Worm (Caenorhabditis elegans) whole organism, L3 larva: Measurements from ENCODE around the gene rabr-1.

Experiments used
- ZK546.5 ChIP-seq: sonication (generic microtip); optimal IDR thresholded peaks from 2 replicates; lab custom pipeline; 2017; ENCODE audit warnings: missing biosample characterization, missing genetic modification characterization
- ceh-82 ChIP-seq: fragments of 150-350 bp; optimal IDR thresholded peaks from 2 replicates; lab custom pipeline; 2014; ENCODE audit warnings: missing biosample characterization, missing genetic modification characterization
- fkh-10 ChIP-seq: sonication (generic microtip); optimal IDR thresholded peaks from 2 replicates; lab custom pipeline; 2017; ENCODE audit warnings: missing biosample characterization, missing genetic modification reagents, missing genetic modification characterization
- fos-1 ChIP-seq: fragments of 150-350 bp; optimal IDR thresholded peaks from 2 replicates; lab custom pipeline; 2014; ENCODE audit warnings: missing biosample characterization, missing genetic modification characterization
- lin-39 ChIP-seq: fragments of 150-350 bp; optimal IDR thresholded peaks from 2 replicates; lab custom pipeline; 2018; ENCODE audit warnings: missing biosample characterization, missing genetic modification reagents, missing genetic modification characterization
- nhr-11 ChIP-seq: fragments of 150-350 bp; optimal IDR thresholded peaks from 2 replicates; lab custom pipeline; 2014; ENCODE audit warnings: missing biosample characterization, missing genetic modification characterization
- nhr-12 ChIP-seq: fragments of 150-350 bp; optimal IDR thresholded peaks from 2 replicates; lab custom pipeline; 2014; ENCODE audit warnings: missing biosample characterization, missing genetic modification characterization
- nhr-25 ChIP-seq: sonication (generic microtip); optimal IDR thresholded peaks from 2 replicates; lab custom pipeline; 2017; ENCODE audit warnings: missing biosample characterization, missing genetic modification characterization
- nhr-28 ChIP-seq: fragments of 150-350 bp; optimal IDR thresholded peaks from 2 replicates; lab custom pipeline; 2014; ENCODE audit warnings: missing biosample characterization, missing genetic modification characterization
- pha-4 ChIP-seq: fragments of 150-350 bp; optimal IDR thresholded peaks from 2 replicates; lab custom pipeline; 2014; ENCODE audit warnings: missing biosample characterization, missing genetic modification reagents, missing genetic modification characterization
- sea-2 ChIP-seq: fragments of 150-350 bp; sonication (generic microtip); optimal IDR thresholded peaks from 4 replicates; lab custom pipeline; 2014; ENCODE audit warnings: missing biosample characterization, missing genetic modification reagents, missing genetic modification characterization
- snpc-4 ChIP-seq: fragments of 150-350 bp; optimal IDR thresholded peaks from 2 replicates; lab custom pipeline; 2014; ENCODE audit warnings: missing biosample characterization, missing genetic modification characterization
- ztf-4 ChIP-seq: fragments of 150-350 bp; optimal IDR thresholded peaks from 2 replicates; lab custom pipeline; 2014; ENCODE audit warnings: missing biosample characterization, missing genetic modification characterization

ce11 chrX:2541003-2541521 lies 45.1 kb downstream of the rabr-1 start, which contains the start of gene F52H2.3:
- TF ChIP-seq snpc-4 (tag; lab: Kevin White, UChicago), result no peak
- no peak for TF ChIP-seq nhr-12
- TF ChIP-seq nhr-11 (tag; lab: Kevin White, UChicago), result no peak
- no peak for TF ChIP-seq lin-39
- TF ChIP-seq fkh-10 (GFP tag; lab: Kevin White, UChicago), result no peak
- TF ChIP-seq nhr-25 (tag; lab: Kevin White, UChicago), result no peak
- no peak for TF ChIP-seq fos-1 (tag; lab: Kevin White, UChicago)
- no peak for TF ChIP-seq ztf-4 (tag; lab: Kevin White, UChicago)
- no peak for TF ChIP-seq nhr-28 (tag; lab: Kevin White, UChicago)
- no peak for TF ChIP-seq sea-2 (GFP tag; lab: Kevin White, UChicago)
- TF ChIP-seq ceh-82, result no peak
- TF ChIP-seq pha-4 (tag; lab: Kevin White, UChicago), result peak; percentile 79
- TF ChIP-seq ZK546.5 (tag; lab: Kevin White, UChicago), result no peak
